Fruit fly (Drosophila melanogaster) whole organism, embryonic: ENCODE data around the gene CG13623.
A peak's percentile ranks its signal among the peaks of the same experiment; 100 is the strongest.

ENCODE experiments used
- Bteb2 ChIP-seq: fragments of 200-800 bp; sonication (Bioruptor generic); optimal IDR thresholded peaks from 2 replicates; lab custom pipeline; 2016; ENCODE audit warnings: missing biosample characterization, missing genetic modification characterization
- C15 ChIP-seq: fragments of 200-800 bp; sonication (Bioruptor generic); IDR thresholded peaks from 3 replicates; pipeline ENCODE4 v1.3.6; 2022; ENCODE audit warnings: missing biosample characterization, missing genetic modification characterization
- CG10147 ChIP-seq: fragments of 200-800 bp; sonication (Bioruptor generic); optimal IDR thresholded peaks from 2 replicates; lab custom pipeline; 2019; ENCODE audit warnings: missing biosample characterization, mild to moderate bottlenecking, missing genetic modification characterization, moderate library complexity
- CG1024 ChIP-seq: fragments of 200-800 bp; sonication (Bioruptor generic); IDR thresholded peaks from 2 replicates; pipeline ENCODE4 v1.3.6; 2022; ENCODE audit warnings: missing biosample characterization, missing genetic modification characterization
- CG10431 ChIP-seq: fragments of 200-800 bp; sonication (Bioruptor generic); optimal IDR thresholded peaks from 3 replicates; lab custom pipeline; 2018; ENCODE audit warnings: missing biosample characterization, mild to moderate bottlenecking, missing genetic modification characterization
- CG11696 ChIP-seq: fragments of 200-800 bp; sonication (Bioruptor generic); IDR thresholded peaks from 2 replicates; pipeline ENCODE4 v1.3.6; 2022; ENCODE audit warnings: missing biosample characterization, missing genetic modification characterization
- CG12299 ChIP-seq: fragments of 200-800 bp; sonication (Bioruptor generic); optimal IDR thresholded peaks from 2 replicates; lab custom pipeline; 2018; ENCODE audit warnings: missing biosample characterization, mild to moderate bottlenecking, missing genetic modification characterization
- CG12744 ChIP-seq: fragments of 200-800 bp; sonication (Bioruptor generic); optimal IDR thresholded peaks from 2 replicates; lab custom pipeline; 2016; ENCODE audit warnings: missing biosample characterization, missing genetic modification characterization
- CG14710 ChIP-seq: fragments of 200-800 bp; sonication (Bioruptor generic); optimal IDR thresholded peaks from 3 replicates; lab custom pipeline; 2019; ENCODE audit warnings: missing biosample characterization, mild to moderate bottlenecking, missing genetic modification characterization, moderate library complexity
- CG14965 ChIP-seq: fragments of 200-800 bp; sonication (Bioruptor generic); optimal IDR thresholded peaks from 2 replicates; lab custom pipeline; 2016; ENCODE audit warnings: missing biosample characterization, missing genetic modification characterization, borderline replicate concordance
- CG15479 ChIP-seq: fragments of 200-800 bp; sonication (Bioruptor generic); optimal IDR thresholded peaks from 3 replicates; lab custom pipeline; 2019; ENCODE audit warnings: missing biosample characterization, mild to moderate bottlenecking, missing genetic modification characterization, moderate library complexity
- CG16815 ChIP-seq: fragments of 200-800 bp; sonication (Bioruptor generic); optimal IDR thresholded peaks from 3 replicates; lab custom pipeline; 2017; ENCODE audit warnings: missing biosample characterization, mild to moderate bottlenecking, missing genetic modification characterization
- CG2202 ChIP-seq: fragments of 200-800 bp; sonication (Bioruptor generic); optimal IDR thresholded peaks from 2 replicates; lab custom pipeline; 2018; ENCODE audit warnings: missing biosample characterization, mild to moderate bottlenecking, missing genetic modification characterization
- CG2889 ChIP-seq: fragments of 200-800 bp; sonication (Bioruptor generic); IDR thresholded peaks from 3 replicates; pipeline ENCODE4 v1.3.6; 2022; ENCODE audit warnings: missing biosample characterization, missing genetic modification characterization
- CG32532 ChIP-seq: fragments of 200-800 bp; sonication (Bioruptor generic); IDR thresholded peaks from 2 replicates; pipeline ENCODE4 v1.3.6; 2022; ENCODE audit warnings: missing biosample characterization, missing genetic modification characterization
- CG34376 ChIP-seq: fragments of 200-800 bp; sonication (Bioruptor generic); optimal IDR thresholded peaks from 2 replicates; lab custom pipeline; 2018; ENCODE audit warnings: missing biosample characterization, mild to moderate bottlenecking, missing genetic modification characterization
- CG3726 ChIP-seq: fragments of 200-800 bp; sonication (Bioruptor generic); IDR thresholded peaks from 3 replicates; pipeline ENCODE4, ENCODE4 v1.3.6; 2022; ENCODE audit warnings: missing biosample characterization, missing genetic modification characterization
- CG42726 ChIP-seq: fragments of 200-800 bp; sonication (Bioruptor generic); IDR thresholded peaks from 2 replicates; pipeline ENCODE4 v1.3.6; 2022; ENCODE audit warnings: missing biosample characterization, missing genetic modification characterization; ENCODE audit not compliant: partially characterized antibody
- CG7271 ChIP-seq: fragments of 200-800 bp; sonication (Bioruptor generic); optimal IDR thresholded peaks from 2 replicates; lab custom pipeline; 2018; ENCODE audit warnings: missing biosample characterization, mild to moderate bottlenecking, missing genetic modification characterization, moderate library complexity
- CG8765 ChIP-seq: fragments of 200-800 bp; sonication (Bioruptor generic); IDR thresholded peaks from 2 replicates; pipeline ENCODE4 v1.3.6; 2022; ENCODE audit warnings: missing biosample characterization, missing genetic modification characterization
- Doc3 ChIP-seq: fragments of 200-800 bp; sonication (Bioruptor generic); IDR thresholded peaks from 3 replicates; pipeline ENCODE4 v1.3.6; 2022; ENCODE audit warnings: missing biosample characterization, missing genetic modification characterization; ENCODE audit not compliant: partially characterized antibody
- ERR ChIP-seq: fragments of 200-800 bp; sonication (Bioruptor generic); optimal IDR thresholded peaks from 2 replicates; lab custom pipeline; 2016; ENCODE audit warnings: missing biosample characterization, missing genetic modification characterization
- Elba2 ChIP-seq: fragments of 200-800 bp; sonication (Bioruptor generic); optimal IDR thresholded peaks from 3 replicates; lab custom pipeline; 2016; ENCODE audit warnings: missing biosample characterization, missing genetic modification characterization
- Ets97D ChIP-seq: fragments of 200-800 bp; sonication (Bioruptor generic); optimal IDR thresholded peaks from 3 replicates; lab custom pipeline; 2016; ENCODE audit warnings: missing biosample characterization, missing genetic modification characterization
- Fer1 ChIP-seq: fragments of 200-800 bp; sonication (Bioruptor generic); optimal IDR thresholded peaks from 2 replicates; lab custom pipeline; 2017; ENCODE audit warnings: missing biosample characterization, mild to moderate bottlenecking, missing genetic modification characterization
- HHEX ChIP-seq: fragments of 200-800 bp; sonication (Bioruptor generic); optimal IDR thresholded peaks from 3 replicates; lab custom pipeline; 2017; ENCODE audit warnings: missing biosample characterization, mild to moderate bottlenecking, missing genetic modification characterization, missing genetic modification reagents
- Hr51 ChIP-seq, 2 experiments: fragments of 200-800 bp; sonication (Bioruptor generic); optimal IDR thresholded peaks; 2 replicates in 1 of 2; 3 replicates in 1 of 2; lab custom pipeline; 2016 to 2018; ENCODE audit warnings: missing biosample characterization in 2 of 2, missing genetic modification characterization in 2 of 2, mild to moderate bottlenecking in 1 of 2, moderate library complexity in 1 of 2
- Nf-YA ChIP-seq: fragments of 200-800 bp; sonication (Bioruptor generic); IDR thresholded peaks from 2 replicates; pipeline ENCODE4 v1.3.6; 2022; ENCODE audit warnings: missing biosample characterization, missing genetic modification characterization
- Opbp ChIP-seq: fragments of 200-800 bp; sonication (Bioruptor generic); IDR thresholded peaks from 3 replicates; pipeline ENCODE4 v1.3.6; 2022; ENCODE audit warnings: missing biosample characterization, missing genetic modification characterization; ENCODE audit not compliant: partially characterized antibody
- Pdp1 ChIP-seq, 2 experiments: fragments of 200-800 bp; sonication (Bioruptor generic); optimal IDR thresholded peaks; 3 replicates each; lab custom pipeline; 2016; ENCODE audit warnings: missing biosample characterization in 2 of 2, missing genetic modification characterization in 2 of 2, mild to moderate bottlenecking in 1 of 2, moderate library complexity in 1 of 2
- Xbp1 ChIP-seq: fragments of 200-800 bp; sonication (Bioruptor generic); optimal IDR thresholded peaks from 3 replicates; lab custom pipeline; 2016; ENCODE audit warnings: missing biosample characterization, mild to moderate bottlenecking, missing genetic modification characterization
- al ChIP-seq: fragments of 200-800 bp; sonication (Bioruptor generic); IDR thresholded peaks from 2 replicates; pipeline ENCODE4 v1.3.6; 2022; ENCODE audit warnings: missing biosample characterization, missing genetic modification characterization
- amos ChIP-seq: fragments of 200-800 bp; sonication (Bioruptor generic); IDR thresholded peaks from 2 replicates; pipeline ENCODE4 v1.3.6; 2022; ENCODE audit warnings: missing biosample characterization, missing genetic modification characterization; ENCODE audit not compliant: partially characterized antibody
- bowl ChIP-seq: fragments of 200-800 bp; sonication (Bioruptor generic); IDR thresholded peaks from 2 replicates; pipeline ENCODE4 v1.3.6; 2022; ENCODE audit warnings: missing biosample characterization, missing genetic modification characterization
- br ChIP-seq: fragments of >200 bp; optimal IDR thresholded peaks from 2 replicates; lab custom pipeline; 2017
- cad ChIP-seq: fragments of >200 bp; optimal IDR thresholded peaks from 2 replicates; lab custom pipeline; 2017; ENCODE audit warnings: missing biosample characterization, missing genetic modification characterization
- dimm ChIP-seq: fragments of 200-800 bp; sonication (Bioruptor generic); IDR thresholded peaks from 2 replicates; pipeline ENCODE4 v1.3.6; 2022; ENCODE audit warnings: missing biosample characterization, missing genetic modification characterization
- dpn ChIP-seq, 2 experiments: fragments of 200-800 bp; sonication (Bioruptor generic); optimal IDR thresholded peaks; 3 replicates each; lab custom pipeline; 2016; ENCODE audit warnings: missing biosample characterization in 2 of 2, missing genetic modification characterization in 2 of 2
- ftz-f1 ChIP-seq: fragments of 200-800 bp; sonication (Bioruptor generic); optimal IDR thresholded peaks from 2 replicates; lab custom pipeline; 2016; ENCODE audit warnings: missing biosample characterization, missing genetic modification characterization
- h ChIP-seq: fragments of >200 bp; optimal IDR thresholded peaks from 2 replicates; lab custom pipeline; 2017
- hth ChIP-seq: fragments of >200 bp; optimal IDR thresholded peaks from 2 replicates; lab custom pipeline; 2017; ENCODE audit warnings: inconsistent platforms
- lov ChIP-seq, 2 experiments: fragments of 200-800 bp in 1 of 2; fragments of >200 bp in 1 of 2; sonication (Bioruptor generic) in 1 of 2; IDR thresholded peaks in 1 of 2; optimal IDR thresholded peaks in 1 of 2; 2 replicates in 1 of 2; 3 replicates in 1 of 2; pipeline versions ENCODE4 v1.3.6 to Lab custom; 2017 to 2022; ENCODE audit warnings: missing biosample characterization in 1 of 2, missing genetic modification characterization in 1 of 2
- nau ChIP-seq: fragments of 200-800 bp; sonication (Bioruptor generic); optimal IDR thresholded peaks from 3 replicates; lab custom pipeline; 2017; ENCODE audit warnings: missing biosample characterization, mild to moderate bottlenecking, missing genetic modification characterization, missing genetic modification reagents
- nerfin-1 ChIP-seq: fragments of 200-800 bp; sonication (Bioruptor generic); optimal IDR thresholded peaks from 3 replicates; lab custom pipeline; 2019; ENCODE audit warnings: missing biosample characterization, mild to moderate bottlenecking, missing genetic modification characterization, moderate library complexity
- nom ChIP-seq: fragments of 200-800 bp; sonication (Bioruptor generic); optimal IDR thresholded peaks from 2 replicates; lab custom pipeline; 2017; ENCODE audit warnings: missing biosample characterization, missing genetic modification characterization, mild to moderate bottlenecking, moderate library complexity, missing genetic modification reagents
- ro ChIP-seq: fragments of 200-800 bp; sonication (Bioruptor generic); IDR thresholded peaks from 2 replicates; pipeline ENCODE4 v1.3.6; 2022; ENCODE audit warnings: missing biosample characterization, missing genetic modification characterization
- so ChIP-seq: fragments of 200-800 bp; sonication (Bioruptor generic); IDR thresholded peaks from 3 replicates; pipeline ENCODE4 v1.3.6; 2022; ENCODE audit warnings: missing biosample characterization, missing genetic modification characterization
- sug ChIP-seq: fragments of 200-800 bp; optimal IDR thresholded peaks from 2 replicates; lab custom pipeline; 2019; ENCODE audit warnings: missing biosample characterization, mild to moderate bottlenecking, missing genetic modification characterization, moderate library complexity
- trem ChIP-seq: fragments of 200-800 bp; optimal IDR thresholded peaks from 3 replicates; lab custom pipeline; 2019; ENCODE audit warnings: missing biosample characterization, mild to moderate bottlenecking, missing genetic modification characterization, moderate library complexity
- z ChIP-seq: fragments of 200-800 bp; sonication (Bioruptor generic); IDR thresholded peaks from 3 replicates; pipeline ENCODE4 v1.3.6; 2022; ENCODE audit warnings: missing biosample characterization, missing genetic modification characterization
- zen2 ChIP-seq: fragments of 200-800 bp; sonication (Bioruptor generic); IDR thresholded peaks from 3 replicates; pipeline ENCODE4 v1.3.6; 2022; ENCODE audit warnings: missing biosample characterization, missing genetic modification characterization; ENCODE audit not compliant: partially characterized antibody
- zfh2 ChIP-seq: fragments of 200-800 bp; sonication (Bioruptor generic); optimal IDR thresholded peaks from 2 replicates; lab custom pipeline; 2016; ENCODE audit warnings: missing biosample characterization, missing genetic modification characterization

CG13623 gene

dm6 chr3R:24530328-24530727 lies at the start of gene CG13623, which contains the start of gene ana1 (continued):
- TF ChIP-seq Opbp (no peak), CG1024 (GFP tag; lab: Robert Waterston, UW) (no peak), trem (tag; lab: Kevin White, UChicago) (peak; percentile 69), CG16815 (no peak), CG10431 (GFP tag; lab: Kevin White, UChicago) (no peak), nerfin-1 (tag; lab: Kevin White, UChicago) (no peak), cad (no peak), dpn (GFP tag; optimal IDR thresholded peaks at IDR 0.05; lab: Kevin White, UChicago) (no peak), amos (peak; percentile 41; the same call in 1 of the 2 replicates), CG14710 (tag; lab: Kevin White, UChicago) (peak; percentile 71), zen2 (GFP tag; lab: Robert Waterston, UW) (no peak), bowl (GFP tag; lab: Robert Waterston, UW) (no peak), CG12744 (GFP tag; lab: Kevin White, UChicago) (no peak), z (no peak), h (no peak), CG8765 (GFP tag; lab: Robert Waterston, UW) (no peak), Nf-YA (no peak), CG2889 (GFP tag; lab: Robert Waterston, UW) (no peak), CG14965 (GFP tag; lab: Kevin White, UChicago) (no peak), so (GFP tag; lab: Robert Waterston, UW) (no peak), sug (tag; lab: Kevin White, UChicago) (no peak), CG32532 (GFP tag; lab: Robert Waterston, UW) (no peak), Doc3 (GFP tag; lab: Robert Waterston, UW) (peak; percentile 47; the same call in 1 of the 3 replicates), Xbp1 (no peak), zfh2 (no peak), Bteb2 (GFP tag; lab: Kevin White, UChicago) (no peak), ftz-f1 (no peak), CG7271 (tag; lab: Kevin White, UChicago) (no peak), CG2202 (tag; lab: Kevin White, UChicago) (no peak), CG10147 (GFP tag; lab: Kevin White, UChicago) (no peak), Pdp1 (GFP tag; optimal IDR thresholded peaks at IDR 0.05; lab: Kevin White, UChicago) (no peak), ro (GFP tag; lab: Robert Waterston, UW) (no peak), br (lab: Kevin White, UChicago) (no peak), CG12299 (tag; lab: Kevin White, UChicago) (no peak), hth (lab: Kevin White, UChicago) (no peak), HHEX (GFP tag; lab: Kevin White, UChicago) (no peak), nom (GFP tag; lab: Kevin White, UChicago) (no peak), CG15479 (GFP tag; lab: Kevin White, UChicago) (no peak), al (GFP tag; lab: Robert Waterston, UW) (no peak), CG34376 (GFP tag; lab: Kevin White, UChicago) (no peak), ERR (GFP tag; lab: Kevin White, UChicago) (no peak), CG3726 (GFP tag; lab: Robert Waterston, UW) (no peak), lov (optimal IDR thresholded peaks at IDR 0.05; lab: Kevin White, UChicago) (no peak), lov (GFP tag; IDR thresholded peaks at IDR 0.05; lab: Robert Waterston, UW) (no peak), C15 (GFP tag; lab: Robert Waterston, UW) (no peak), nau (GFP tag; lab: Kevin White, UChicago) (no peak), CG11696 (GFP tag; lab: Robert Waterston, UW) (no peak), Ets97D (peak; percentile 54), CG42726 (GFP tag; lab: Robert Waterston, UW) (no peak), Hr51 (GFP tag; optimal IDR thresholded peaks at IDR 0.05; lab: Kevin White, UChicago) (no peak), Fer1 (GFP tag; lab: Kevin White, UChicago) (no peak), Elba2 (GFP tag; lab: Kevin White, UChicago) (peak; percentile 51), dimm (no peak)
